Worm (Caenorhabditis elegans) whole organism, L1 larva: ENCODE measurements around the gene srg-39.

Experiments
- C04F5.9 ChIP-seq: sonication (generic microtip); optimal IDR thresholded peaks from 2 replicates; lab custom pipeline; 2016; ENCODE audit warnings: missing genetic modification characterization, missing compliant biosample characterization
- C34B4.2 ChIP-seq: sonication (generic microtip); optimal IDR thresholded peaks from 2 replicates; lab custom pipeline; 2017; ENCODE audit warnings: mild to moderate bottlenecking, missing genetic modification characterization, missing compliant biosample characterization
- alr-1 ChIP-seq: fragments of 200-800 bp; sonication (Bioruptor generic); optimal IDR thresholded peaks from 2 replicates; lab custom pipeline; 2018; ENCODE audit warnings: borderline replicate concordance, mild to moderate bottlenecking, missing genetic modification characterization, missing compliant biosample characterization
- ama-1 ChIP-seq: fragments of 150-350 bp; optimal IDR thresholded peaks from 2 replicates; lab custom pipeline; 2014
- blmp-1 ChIP-seq: fragments of 150-350 bp; optimal IDR thresholded peaks from 2 replicates; lab custom pipeline; 2014; ENCODE audit warnings: missing biosample characterization, missing genetic modification characterization
- ceh-63 ChIP-seq: fragments of 200-800 bp; sonication (Bioruptor generic); optimal IDR thresholded peaks from 2 replicates; lab custom pipeline; 2018; ENCODE audit warnings: mild to moderate bottlenecking, missing genetic modification characterization, missing compliant biosample characterization
- ceh-82 ChIP-seq, 3 experiments: fragments of 150-350 bp in 1 of 3; sonication (generic microtip) in 2 of 3; optimal IDR thresholded peaks; 2 replicates each; lab custom pipeline; 2014 to 2017; ENCODE audit warnings: missing biosample characterization in 3 of 3, missing genetic modification characterization in 3 of 3
- ceh-88 ChIP-seq: fragments of 200-800 bp; sonication (Bioruptor generic); IDR thresholded peaks from 2 replicates; pipeline ENCODE4 v1.3.6; 2022; ENCODE audit warnings: missing genetic modification characterization, missing compliant biosample characterization
- ces-1 ChIP-seq: fragments of 150-350 bp; optimal IDR thresholded peaks from 2 replicates; lab custom pipeline; 2014; ENCODE audit warnings: missing biosample characterization, missing genetic modification reagents, missing genetic modification characterization
- dpl-1 ChIP-seq, 3 experiments: fragments of 150-350 bp in 2 of 3; sonication (generic microtip) in 1 of 3; optimal IDR thresholded peaks; 2 replicates each; lab custom pipeline; 2014 to 2017; ENCODE audit warnings: missing biosample characterization in 3 of 3, missing genetic modification characterization in 3 of 3, missing genetic modification reagents in 3 of 3
- dsc-1 ChIP-seq: sonication (generic microtip); optimal IDR thresholded peaks from 2 replicates; lab custom pipeline; 2016; ENCODE audit warnings: mild to moderate bottlenecking, missing genetic modification characterization, missing compliant biosample characterization
- efl-1 ChIP-seq, 4 experiments: fragments of 150-350 bp; optimal IDR thresholded peaks in 3 of 4; peaks in 1 of 4; 1 replicate in 1 of 4; 2 replicates in 3 of 4; lab custom pipeline; 2014; ENCODE audit warnings: missing biosample characterization in 2 of 4, missing genetic modification characterization in 2 of 4, missing genetic modification reagents in 2 of 4
- efl-3 ChIP-seq: fragments of 200-800 bp; sonication (Bioruptor generic); optimal IDR thresholded peaks from 2 replicates; lab custom pipeline; 2018; ENCODE audit warnings: mild to moderate bottlenecking, missing genetic modification characterization, missing compliant biosample characterization
- egl-13 ChIP-seq: sonication (generic microtip); optimal IDR thresholded peaks from 2 replicates; lab custom pipeline; 2016; ENCODE audit warnings: missing genotype, missing genetic modification reagents, missing genetic modification characterization, missing compliant biosample characterization
- egl-27 ChIP-seq, 2 experiments: fragments of 150-350 bp in 1 of 2; sonication (generic microtip); optimal IDR thresholded peaks; 3 replicates each; lab custom pipeline; 2017 to 2018; ENCODE audit warnings: missing biosample characterization in 2 of 2, missing genetic modification characterization in 2 of 2, missing genetic modification reagents in 2 of 2
- elt-3 ChIP-seq, 6 experiments: fragments of 150-350 bp in 1 of 6; sonication (generic microtip); optimal IDR thresholded peaks; 2 replicates each; lab custom pipeline; 2017 to 2018; ENCODE audit warnings: missing biosample characterization in 6 of 6, missing genetic modification characterization in 6 of 6, inconsistent platforms in 1 of 6
- fkh-10 ChIP-seq: sonication (generic microtip); optimal IDR thresholded peaks from 2 replicates; lab custom pipeline; 2017; ENCODE audit warnings: missing biosample characterization, missing genetic modification reagents, missing genetic modification characterization
- fkh-4 ChIP-seq: sonication (generic microtip); optimal IDR thresholded peaks from 2 replicates; lab custom pipeline; 2016; ENCODE audit warnings: missing compliant biosample characterization, missing genetic modification characterization, borderline replicate concordance
- fkh-8 ChIP-seq: sonication (generic microtip); optimal IDR thresholded peaks from 2 replicates; lab custom pipeline; 2016; ENCODE audit warnings: mild to moderate bottlenecking, missing genetic modification characterization, missing compliant biosample characterization
- irx-1 ChIP-seq: sonication (generic microtip); optimal IDR thresholded peaks from 2 replicates; lab custom pipeline; 2016; ENCODE audit warnings: missing genetic modification characterization, missing compliant biosample characterization
- lin-14 ChIP-seq: fragments of 200-800 bp; sonication (Bioruptor generic); optimal IDR thresholded peaks from 2 replicates; lab custom pipeline; 2018; ENCODE audit warnings: mild to moderate bottlenecking, missing genetic modification characterization, moderate library complexity, missing compliant biosample characterization
- lin-35 ChIP-seq, 2 experiments: fragments of 150-350 bp; optimal IDR thresholded peaks; 2 replicates each; lab custom pipeline; 2014; ENCODE audit warnings: missing biosample characterization in 2 of 2, missing genetic modification characterization in 2 of 2, missing genetic modification reagents in 2 of 2
- lir-3 ChIP-seq: sonication (generic microtip); optimal IDR thresholded peaks from 2 replicates; lab custom pipeline; 2016; ENCODE audit warnings: mild to moderate bottlenecking, missing genetic modification characterization, moderate library complexity, missing compliant biosample characterization; ENCODE audit not compliant: poor library complexity
- mab-9 ChIP-seq: fragments of 200-800 bp; sonication (Bioruptor generic); IDR thresholded peaks from 2 replicates; pipeline ENCODE4 v1.3.6; 2022; ENCODE audit warnings: missing genetic modification reagents, missing genetic modification characterization, missing compliant biosample characterization
- mef-2 ChIP-seq: fragments of 150-350 bp; optimal IDR thresholded peaks from 2 replicates; lab custom pipeline; 2014; ENCODE audit warnings: missing biosample characterization, missing genetic modification characterization
- nhr-12 ChIP-seq: sonication (generic microtip); optimal IDR thresholded peaks from 2 replicates; lab custom pipeline; 2017; ENCODE audit warnings: missing biosample characterization, missing genetic modification characterization
- nhr-19 ChIP-seq: fragments of 200-800 bp; sonication (Bioruptor generic); conservative IDR thresholded peaks from 2 replicates; pipeline ENCODE4 v1.3.6; 2022; ENCODE audit warnings: missing genetic modification characterization, missing compliant biosample characterization
- nhr-237 ChIP-seq: fragments of 150-350 bp; optimal IDR thresholded peaks from 2 replicates; lab custom pipeline; 2014; ENCODE audit warnings: missing biosample characterization, missing genetic modification characterization
- nhr-47 ChIP-seq: sonication (generic microtip); optimal IDR thresholded peaks from 2 replicates; lab custom pipeline; 2016; ENCODE audit warnings: mild to moderate bottlenecking, missing genetic modification characterization, moderate library complexity, missing compliant biosample characterization
- nhr-71 ChIP-seq: sonication (generic microtip); optimal IDR thresholded peaks from 2 replicates; lab custom pipeline; 2016; ENCODE audit warnings: mild to moderate bottlenecking, missing genetic modification characterization, moderate library complexity, missing compliant biosample characterization
- nhr-76 ChIP-seq: sonication (generic microtip); optimal IDR thresholded peaks from 2 replicates; lab custom pipeline; 2017; ENCODE audit warnings: missing biosample characterization, missing genetic modification characterization
- nhr-77 ChIP-seq: fragments of 150-350 bp; optimal IDR thresholded peaks from 2 replicates; lab custom pipeline; 2014; ENCODE audit warnings: missing biosample characterization, missing genetic modification characterization
- nhr-84 ChIP-seq: sonication (generic microtip); optimal IDR thresholded peaks from 2 replicates; lab custom pipeline; 2017; ENCODE audit warnings: missing biosample characterization, missing genetic modification characterization
- nhr-85 ChIP-seq: sonication (generic microtip); peaks from one replicate; lab custom pipeline; 2016; ENCODE audit warnings: missing genetic modification characterization, inconsistent platforms, missing compliant biosample characterization
- nhr-90 ChIP-seq: sonication (generic microtip); optimal IDR thresholded peaks from 2 replicates; lab custom pipeline; 2016; ENCODE audit warnings: mild to moderate bottlenecking, missing genetic modification characterization, missing compliant biosample characterization; ENCODE audit not compliant: poor library complexity
- pag-3 ChIP-seq: sonication (generic microtip); optimal IDR thresholded peaks from 2 replicates; lab custom pipeline; 2017; ENCODE audit warnings: missing genetic modification characterization, mild to moderate bottlenecking, missing compliant biosample characterization, antibody characterized with exemption, borderline replicate concordance; ENCODE audit not compliant: insufficient read depth
- pax-3 ChIP-seq: fragments of 200-800 bp; sonication (Bioruptor generic); optimal IDR thresholded peaks from 2 replicates; lab custom pipeline; 2018; ENCODE audit warnings: mild to moderate bottlenecking, missing genetic modification characterization, moderate library complexity, missing compliant biosample characterization
- skn-1 ChIP-seq: fragments of 150-350 bp; optimal IDR thresholded peaks from 2 replicates; lab custom pipeline; 2014; ENCODE audit warnings: missing biosample characterization, missing genetic modification characterization
- snu-23 ChIP-seq: sonication (generic microtip); optimal IDR thresholded peaks from 2 replicates; lab custom pipeline; 2016; ENCODE audit warnings: missing genetic modification characterization, missing compliant biosample characterization
- sup-37 ChIP-seq: fragments of 200-800 bp; sonication (Bioruptor generic); optimal IDR thresholded peaks from 2 replicates; lab custom pipeline; 2018; ENCODE audit warnings: mild to moderate bottlenecking, missing genetic modification characterization, missing compliant biosample characterization
- swsn-7 ChIP-seq: sonication (generic microtip); optimal IDR thresholded peaks from 2 replicates; lab custom pipeline; 2016; ENCODE audit warnings: missing genetic modification characterization, missing compliant biosample characterization
- tbx-2 ChIP-seq: sonication (generic microtip); optimal IDR thresholded peaks from 2 replicates; lab custom pipeline; 2016; ENCODE audit warnings: missing genetic modification characterization, missing compliant biosample characterization
- tlp-1 ChIP-seq: fragments of 150-350 bp; optimal IDR thresholded peaks from 2 replicates; lab custom pipeline; 2014; ENCODE audit warnings: missing biosample characterization, missing genetic modification characterization
- unc-30 ChIP-seq: sonication (generic microtip); optimal IDR thresholded peaks from 2 replicates; lab custom pipeline; 2017; ENCODE audit warnings: missing biosample characterization, missing genetic modification characterization
- unc-62 ChIP-seq: fragments of 150-350 bp; optimal IDR thresholded peaks from 2 replicates; lab custom pipeline; 2014; ENCODE audit warnings: missing biosample characterization, missing genetic modification reagents, missing genetic modification characterization
- unc-98 ChIP-seq: fragments of 200-800 bp; sonication (Bioruptor generic); IDR thresholded peaks from 2 replicates; pipeline ENCODE4 v1.3.6; 2022; ENCODE audit warnings: missing genetic modification characterization, missing compliant biosample characterization
- zag-1 ChIP-seq: fragments of 150-350 bp; optimal IDR thresholded peaks from 2 replicates; lab custom pipeline; 2014; ENCODE audit warnings: missing biosample characterization, missing genetic modification characterization
- zip-4 ChIP-seq: fragments of 200-800 bp; sonication (Bioruptor generic); optimal IDR thresholded peaks from 2 replicates; lab custom pipeline; 2018; ENCODE audit warnings: mild to moderate bottlenecking, missing genetic modification characterization, moderate library complexity, missing compliant biosample characterization

Gene srg-39

ce11 chrV:11123817-11124337, 28.4 kb downstream of the srg-39 start, which contains the start of the genes atp-5 and lmtr-3 (continued):
- TF ChIP-seq elt-3 (tag; optimal IDR thresholded peaks at IDR 0.05; lab: Kevin White, UChicago) (peak in 1 of 6 experiments; percentile 68), nhr-85 (tag; lab: Kevin White, UChicago) (peak; percentile 88), efl-1 (optimal IDR thresholded peaks at IDR 0.05; lab: Kevin White, UChicago) (peak; percentile 70 to 71), efl-1 (GFP tag; optimal IDR thresholded peaks at IDR 0.05 in 1 of 2; lab: Kevin White, UChicago) (peak; percentile 74 to 95), mef-2 (tag; lab: Kevin White, UChicago) (no peak), nhr-71 (tag; lab: Kevin White, UChicago) (peak; percentile 89), pax-3 (tag; lab: Kevin White, UChicago) (peak; percentile 68), swsn-7 (tag; lab: Kevin White, UChicago) (peak; percentile 66), ceh-82 (tag; optimal IDR thresholded peaks at IDR 0.05; lab: Kevin White, UChicago) (peak; percentile 15 to 81 (median 53)), alr-1 (tag; lab: Kevin White, UChicago) (no peak), zip-4 (GFP tag; lab: Kevin White, UChicago) (no peak), fkh-4 (tag; lab: Kevin White, UChicago) (peak; percentile 82), dpl-1 (GFP tag; optimal IDR thresholded peaks at IDR 0.05; lab: Kevin White, UChicago) (peak; percentile 68 to 81 (median 69)), unc-30 (no peak)
- TF ChIP-seq, all 84 proteins: peak for 47

DNA sequence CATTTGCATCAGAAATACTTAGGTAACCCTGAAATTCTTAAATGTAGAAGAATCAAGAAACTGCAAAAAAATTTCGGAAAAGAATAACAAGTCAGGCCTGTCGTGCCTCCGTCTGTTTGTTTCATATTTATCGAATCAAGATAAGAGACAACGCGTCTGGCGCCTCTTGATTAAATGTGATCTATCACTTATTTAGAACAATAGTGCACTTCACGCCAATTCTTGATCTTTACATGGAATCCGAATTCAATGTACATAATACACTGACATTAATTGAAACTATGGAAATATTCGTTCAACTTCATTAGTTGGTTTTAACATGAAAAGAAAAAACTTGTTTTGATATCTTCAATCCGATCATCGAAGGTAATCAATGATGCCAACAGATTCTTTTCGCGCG, 29.8 kb downstream of the srg-39 start, which contains the start of gene mboa-2:
Gene mboa-2 (minus strand): TSS at position 28 of the 400 bp plus-strand sequence.
- TF ChIP-seq dpl-1 (GFP tag; optimal IDR thresholded peaks at IDR 0.05; lab: Kevin White, UChicago) (no peak), nhr-77 (tag; lab: Kevin White, UChicago) (no peak), nhr-84 (tag; lab: Kevin White, UChicago) (no peak), C04F5.9 (tag; lab: Kevin White, UChicago) (no peak), fkh-10 (GFP tag; lab: Kevin White, UChicago) (no peak), nhr-90 (tag; lab: Kevin White, UChicago) (peak; percentile 64), lir-3 (tag; lab: Kevin White, UChicago) (peak; percentile 3), sup-37 (GFP tag; lab: Kevin White, UChicago) (no peak), nhr-12 (tag; lab: Kevin White, UChicago) (no peak), ama-1 (lab: Kevin White, UChicago) (peak; percentile 57), nhr-47 (peak; percentile 16), dsc-1 (tag; lab: Kevin White, UChicago) (no peak), C34B4.2 (no peak), egl-27 (tag; optimal IDR thresholded peaks at IDR 0.05; lab: Kevin White, UChicago) (no peak), skn-1 (no peak), ces-1 (GFP tag; lab: Kevin White, UChicago) (no peak), blmp-1 (tag; lab: Kevin White, UChicago) (no peak), egl-13 (no peak), efl-3 (GFP tag; lab: Kevin White, UChicago) (no peak), lin-14 (GFP tag; lab: Kevin White, UChicago) (peak; percentile 21), pax-3 (tag; lab: Kevin White, UChicago) (no peak), lin-35 (GFP tag; optimal IDR thresholded peaks at IDR 0.05; lab: Kevin White, UChicago) (peak in 1 of 2 experiments; percentile 13), irx-1 (tag; lab: Kevin White, UChicago) (no peak), mef-2 (tag; lab: Kevin White, UChicago) (no peak), mab-9 (no peak), alr-1 (tag; lab: Kevin White, UChicago) (no peak), snu-23 (GFP tag; lab: Kevin White, UChicago) (peak; percentile 16), ceh-88 (GFP tag; lab: Robert Waterston, UW) (peak; percentile 21; the same call in 1 of the 2 replicates), tbx-2 (tag; lab: Kevin White, UChicago) (no peak), pag-3 (no peak), ceh-63 (GFP tag; lab: Kevin White, UChicago) (no peak), nhr-237 (tag; lab: Kevin White, UChicago) (no peak), tlp-1 (tag; lab: Kevin White, UChicago) (no peak), fkh-8 (tag; lab: Kevin White, UChicago) (no peak), nhr-19 (GFP tag; lab: Robert Waterston, UW) (peak; percentile 30), unc-62 (GFP tag; lab: Kevin White, UChicago) (no peak), zag-1 (no peak), ceh-82 (tag; optimal IDR thresholded peaks at IDR 0.05; lab: Kevin White, UChicago) (no peak), nhr-76 (no peak), unc-98 (no peak)
